Worm (Caenorhabditis elegans) whole organism, young adult: ENCODE data around the gene srg-61.

Experiments used
- F57C9.4 ChIP-seq: sonication (generic microtip); optimal IDR thresholded peaks from 2 replicates; lab custom pipeline; 2017; ENCODE audit warnings: mild to moderate bottlenecking, missing genetic modification characterization, missing compliant biosample characterization
- athp-1 ChIP-seq: sonication (generic microtip); optimal IDR thresholded peaks from 2 replicates; lab custom pipeline; 2017; ENCODE audit warnings: mild to moderate bottlenecking, missing genetic modification characterization, missing compliant biosample characterization
- attf-6 ChIP-seq: fragments of 200-800 bp; sonication (Bioruptor generic); IDR thresholded peaks from 2 replicates; pipeline ENCODE4 v1.3.6; 2022; ENCODE audit warnings: missing genetic modification reagents, missing genetic modification characterization, missing compliant biosample characterization
- dox-1 ChIP-seq: fragments of 200-800 bp; sonication (Bioruptor generic); IDR thresholded peaks from 2 replicates; pipeline ENCODE4 v1.3.6; 2022; ENCODE audit warnings: missing genetic modification reagents, missing genetic modification characterization, missing compliant biosample characterization
- dpl-1 ChIP-seq: fragments of 150-350 bp; optimal IDR thresholded peaks from 2 replicates; lab custom pipeline; 2014; ENCODE audit warnings: missing biosample characterization, missing genetic modification reagents, missing genetic modification characterization
- efl-1 ChIP-seq: fragments of 150-350 bp; optimal IDR thresholded peaks from 2 replicates; lab custom pipeline; 2014; ENCODE audit warnings: missing biosample characterization, missing genetic modification reagents, missing genetic modification characterization
- him-1 ChIP-seq: sonication (generic microtip); optimal IDR thresholded peaks from 2 replicates; lab custom pipeline; 2016; ENCODE audit warnings: missing genotype, missing genetic modification reagents, missing genetic modification characterization, missing compliant biosample characterization
- hlh-26 ChIP-seq: fragments of 200-800 bp; sonication (Bioruptor generic); conservative IDR thresholded peaks from 2 replicates; pipeline ENCODE4 v1.3.6; 2022; ENCODE audit warnings: missing genetic modification reagents, missing genetic modification characterization, missing compliant biosample characterization
- mes-4 ChIP-seq: sonication (generic microtip); optimal IDR thresholded peaks from 2 replicates; lab custom pipeline; 2016; ENCODE audit warnings: missing genotype, missing genetic modification characterization, missing compliant biosample characterization
- nhr-27 ChIP-seq: fragments of 200-800 bp; sonication (Bioruptor generic); optimal IDR thresholded peaks from 2 replicates; lab custom pipeline; 2018; ENCODE audit warnings: mild to moderate bottlenecking, missing genetic modification characterization, moderate library complexity, missing compliant biosample characterization
- rpc-1 ChIP-seq, 2 experiments: fragments of 150-350 bp in 1 of 2; sonication (generic microtip) in 1 of 2; optimal IDR thresholded peaks; 2 replicates each; lab custom pipeline; 2014 to 2018; ENCODE audit warnings: missing biosample characterization in 1 of 2, missing genetic modification characterization in 1 of 2, missing genetic modification reagents in 1 of 2, missing genotype in 1 of 2
- zfh-2 ChIP-seq: fragments of 200-800 bp; sonication (Bioruptor generic); conservative IDR thresholded peaks from 2 replicates; pipeline ENCODE4 v1.3.6; 2022; ENCODE audit warnings: missing genetic modification reagents, missing genetic modification characterization, missing compliant biosample characterization
- ztf-26 ChIP-seq: sonication (generic microtip); optimal IDR thresholded peaks from 2 replicates; lab custom pipeline; 2017; ENCODE audit warnings: missing genetic modification characterization, missing compliant biosample characterization

DNA sequence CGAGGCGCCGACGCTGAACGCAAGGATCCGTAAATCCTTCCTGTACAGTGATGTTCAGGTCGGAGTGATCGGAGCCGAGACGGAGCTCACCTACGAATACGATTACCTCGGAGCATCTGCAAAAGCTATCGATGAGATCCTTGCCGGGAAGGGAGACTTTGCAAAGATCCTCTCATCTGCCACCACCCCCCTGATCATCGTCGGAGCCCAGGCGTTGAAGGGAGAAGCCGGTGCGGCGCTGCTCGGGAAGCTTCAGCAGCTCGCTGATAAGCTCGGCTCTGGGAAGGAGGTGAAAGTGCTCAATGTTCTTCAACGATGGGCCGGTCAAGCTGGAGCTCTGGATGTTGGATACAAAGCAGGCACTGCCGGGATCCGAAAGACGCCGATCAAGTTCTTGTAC, 36.8 kb downstream of the srg-61 start:
- TF ChIP-seq nhr-27 (tag; lab: Kevin White, UChicago): no peak
- no peak for TF ChIP-seq mes-4 (tag; lab: Kevin White, UChicago)
- TF ChIP-seq hlh-26 (GFP tag; lab: Robert Waterston, UW): no peak
- TF ChIP-seq attf-6 (GFP tag; lab: Robert Waterston, UW): no peak
- no peak for TF ChIP-seq dpl-1
- TF ChIP-seq zfh-2 (GFP tag; lab: Robert Waterston, UW): peak; percentile 53; the same call in 1 of the 2 replicates
- TF ChIP-seq efl-1 (GFP tag; lab: Kevin White, UChicago): no peak
- no peak for TF ChIP-seq him-1 (tag; lab: Kevin White, UChicago)
- TF ChIP-seq F57C9.4 (tag; lab: Kevin White, UChicago): no peak
- TF ChIP-seq ztf-26 (tag; lab: Kevin White, UChicago): no peak
- TF ChIP-seq dox-1 (GFP tag; lab: Robert Waterston, UW): no peak
- no peak for TF ChIP-seq athp-1 (tag; lab: Kevin White, UChicago)
- no peak for TF ChIP-seq rpc-1 (optimal IDR thresholded peaks at IDR 0.05; lab: Kevin White, UChicago)
- no peak for TF ChIP-seq rpc-1 (tag; optimal IDR thresholded peaks at IDR 0.05; lab: Kevin White, UChicago)
